Fruit fly (Drosophila melanogaster) whole organism, pupa: ENCODE data around the gene PGAP5.
A peak's percentile ranks its signal among the peaks of the same experiment; 100 is the strongest.

Experiments used
- CG10348 ChIP-seq: fragments of 200-800 bp; sonication (Bioruptor generic); IDR thresholded peaks from 2 replicates; pipeline ENCODE4 v1.3.6; 2022; ENCODE audit warnings: missing biosample characterization, missing genetic modification characterization
- CG12605 ChIP-seq: fragments of 200-800 bp; sonication (Bioruptor generic); IDR thresholded peaks from 2 replicates; pipeline ENCODE4 v1.3.6; 2022; ENCODE audit warnings: missing biosample characterization, missing genetic modification characterization
- CG13204 ChIP-seq: fragments of 200-800 bp; sonication (Bioruptor generic); optimal IDR thresholded peaks from 2 replicates; lab custom pipeline; 2018; ENCODE audit warnings: missing biosample characterization, mild to moderate bottlenecking, missing genetic modification characterization, moderate library complexity
- CG14655 ChIP-seq: fragments of 200-800 bp; sonication (Bioruptor generic); optimal IDR thresholded peaks from 3 replicates; lab custom pipeline; 2017; ENCODE audit warnings: mild to moderate bottlenecking, missing biosample characterization, missing genetic modification reagents, missing genetic modification characterization
- CG15710 ChIP-seq: fragments of 200-800 bp; sonication (Bioruptor generic); optimal IDR thresholded peaks from 2 replicates; lab custom pipeline; 2018; ENCODE audit warnings: missing biosample characterization, mild to moderate bottlenecking, missing genetic modification characterization, moderate library complexity
- CG17806 ChIP-seq: fragments of 200-800 bp; sonication (Bioruptor generic); optimal IDR thresholded peaks from 2 replicates; lab custom pipeline; 2018; ENCODE audit warnings: missing biosample characterization, mild to moderate bottlenecking, missing genetic modification characterization, moderate library complexity
- CG32121 ChIP-seq: fragments of 200-800 bp; sonication (Bioruptor generic); IDR thresholded peaks from 2 replicates; pipeline ENCODE4 v1.3.6; 2022; ENCODE audit warnings: missing biosample characterization, missing genetic modification characterization
- CG34367 ChIP-seq: fragments of 200-800 bp; sonication (Bioruptor generic); optimal IDR thresholded peaks from 2 replicates; lab custom pipeline; 2018; ENCODE audit warnings: missing biosample characterization, mild to moderate bottlenecking, missing genetic modification characterization
- CG4496 ChIP-seq: fragments of 200-800 bp; sonication (Bioruptor generic); IDR thresholded peaks from 3 replicates; pipeline ENCODE4 v1.3.6; 2022; ENCODE audit warnings: missing biosample characterization, missing genetic modification characterization
- CG8159 ChIP-seq: fragments of 200-800 bp; sonication (Bioruptor generic); optimal IDR thresholded peaks from 3 replicates; lab custom pipeline; 2018; ENCODE audit warnings: missing biosample characterization, mild to moderate bottlenecking, missing genetic modification characterization, moderate library complexity
- CG8301 ChIP-seq: fragments of 200-800 bp; sonication (Bioruptor generic); optimal IDR thresholded peaks from 2 replicates; lab custom pipeline; 2018; ENCODE audit warnings: missing biosample characterization, mild to moderate bottlenecking, missing genetic modification characterization
- CG9948 ChIP-seq: fragments of 200-800 bp; sonication (Bioruptor generic); optimal IDR thresholded peaks from 2 replicates; lab custom pipeline; 2018; ENCODE audit warnings: missing biosample characterization, mild to moderate bottlenecking, missing genetic modification characterization, moderate library complexity
- D1 ChIP-seq: fragments of 200-800 bp; sonication (Bioruptor generic); optimal IDR thresholded peaks from 2 replicates; lab custom pipeline; 2018; ENCODE audit warnings: missing biosample characterization, mild to moderate bottlenecking, missing genetic modification characterization, moderate library complexity
- EcR ChIP-seq: fragments of 200-800 bp; sonication (Bioruptor generic); optimal IDR thresholded peaks from 3 replicates; lab custom pipeline; 2019; ENCODE audit warnings: missing biosample characterization, missing genetic modification characterization, mild to moderate bottlenecking, moderate library complexity, missing genetic modification reagents
- Ets98B ChIP-seq: fragments of 200-800 bp; sonication (Bioruptor generic); IDR thresholded peaks from 2 replicates; pipeline ENCODE4 v1.3.6; 2022; ENCODE audit warnings: missing biosample characterization, missing genetic modification characterization
- Pif1A ChIP-seq: fragments of 200-800 bp; sonication (Bioruptor generic); optimal IDR thresholded peaks from 3 replicates; lab custom pipeline; 2016; ENCODE audit warnings: missing biosample characterization, missing genetic modification characterization
- Pif1B ChIP-seq: fragments of 200-800 bp; sonication (Bioruptor generic); optimal IDR thresholded peaks from 3 replicates; lab custom pipeline; 2016; ENCODE audit warnings: missing biosample characterization, missing genetic modification characterization
- Snoo ChIP-seq: fragments of 200-800 bp; sonication (Bioruptor generic); optimal IDR thresholded peaks from 3 replicates; lab custom pipeline; 2017; ENCODE audit warnings: missing biosample characterization, mild to moderate bottlenecking, missing genetic modification characterization, inconsistent platforms
- fd96Ca ChIP-seq: fragments of 200-800 bp; sonication (Bioruptor generic); IDR thresholded peaks from 3 replicates; pipeline ENCODE4 v1.3.6; 2022; ENCODE audit warnings: missing biosample characterization, missing genetic modification characterization
- gl ChIP-seq: fragments of 200-800 bp; sonication (Bioruptor generic); optimal IDR thresholded peaks from 2 replicates; lab custom pipeline; 2018; ENCODE audit warnings: missing biosample characterization, mild to moderate bottlenecking, missing genetic modification characterization
- rn ChIP-seq: fragments of 200-800 bp; sonication (Bioruptor generic); IDR thresholded peaks from 2 replicates; pipeline ENCODE4 v1.3.6; 2022; ENCODE audit warnings: missing biosample characterization, missing genetic modification characterization

PGAP5 gene

dm6 chr2L:8233571-8233970 lies 34.9 kb downstream of the PGAP5 start:
- TF ChIP-seq gl (tag; lab: Kevin White, UChicago) = no peak
- no peak for TF ChIP-seq CG13204 (GFP tag; lab: Kevin White, UChicago)
- TF ChIP-seq CG8159 (tag; lab: Kevin White, UChicago) = peak; percentile 1
- no peak for TF ChIP-seq rn (GFP tag; lab: Robert Waterston, UW)
- no peak for TF ChIP-seq CG12605 (GFP tag; lab: Robert Waterston, UW)
- TF ChIP-seq D1 (tag; lab: Kevin White, UChicago) = no peak
- TF ChIP-seq fd96Ca (GFP tag; lab: Robert Waterston, UW) = no peak
- no peak for TF ChIP-seq CG9948
- no peak for TF ChIP-seq CG17806 (tag; lab: Kevin White, UChicago)
- TF ChIP-seq CG15710 = no peak
- no peak for TF ChIP-seq EcR
- TF ChIP-seq CG8301 (tag; lab: Kevin White, UChicago) = no peak
- no peak for TF ChIP-seq Ets98B (GFP tag; lab: Robert Waterston, UW)
- TF ChIP-seq Snoo (tag; lab: Kevin White, UChicago) = peak; percentile 1
- TF ChIP-seq CG10348 (GFP tag; lab: Robert Waterston, UW) = no peak
- TF ChIP-seq Pif1A = peak; percentile 13

- no peak for TF ChIP-seq D1 (tag; lab: Kevin White, UChicago)
- no peak for TF ChIP-seq CG15710
- TF ChIP-seq CG13204 (GFP tag; lab: Kevin White, UChicago) = no peak
- TF ChIP-seq rn (GFP tag; lab: Robert Waterston, UW) = no peak
- no peak for TF ChIP-seq CG4496 (GFP tag; lab: Robert Waterston, UW)
- no peak for TF ChIP-seq Pif1B (GFP tag; lab: Kevin White, UChicago)
- no peak for TF ChIP-seq CG9948
- no peak for TF ChIP-seq CG32121
- no peak for TF ChIP-seq CG10348 (GFP tag; lab: Robert Waterston, UW)
- no peak for TF ChIP-seq CG8159 (tag; lab: Kevin White, UChicago)
- no peak for TF ChIP-seq CG14655 (GFP tag; lab: Kevin White, UChicago)
- TF ChIP-seq Ets98B (GFP tag; lab: Robert Waterston, UW) = no peak
Measured at dm6 chr2L:8239032-8239650, 40.5 kb downstream of the PGAP5 start.

dm6 chr2L:8239712-8240245 lies 41.1 kb downstream of the PGAP5 start, which contains the start of gene Pvr:
TSS of gene Pvr (minus strand) at chr2L:8239878.
- TF ChIP-seq CG17806 (tag; lab: Kevin White, UChicago) (no peak), D1 (tag; lab: Kevin White, UChicago) (no peak), CG15710 (no peak), CG8159 (tag; lab: Kevin White, UChicago) (no peak)
- TF ChIP-seq, all 21 proteins: peak for 0

dm6 chr2L:8241700-8242099 lies 43.0 kb downstream of the PGAP5 start, which contains the start of gene Spn28F:
TSS of gene Spn28F (minus strand) at chr2L:8241800.
- no peak for TF ChIP-seq CG17806 (tag; lab: Kevin White, UChicago)
- no peak for TF ChIP-seq CG10348 (GFP tag; lab: Robert Waterston, UW)
- TF ChIP-seq CG9948 = no peak
- no peak for TF ChIP-seq Snoo (tag; lab: Kevin White, UChicago)
- no peak for TF ChIP-seq CG32121
- no peak for TF ChIP-seq D1 (tag; lab: Kevin White, UChicago)
- no peak for TF ChIP-seq CG12605 (GFP tag; lab: Robert Waterston, UW)
- TF ChIP-seq CG13204 (GFP tag; lab: Kevin White, UChicago) = no peak
- TF ChIP-seq CG15710 = no peak
- TF ChIP-seq CG8159 (tag; lab: Kevin White, UChicago) = no peak
- no peak for TF ChIP-seq CG4496 (GFP tag; lab: Robert Waterston, UW)
- no peak for TF ChIP-seq gl (tag; lab: Kevin White, UChicago)
- TF ChIP-seq rn (GFP tag; lab: Robert Waterston, UW) = no peak
- TF ChIP-seq fd96Ca (GFP tag; lab: Robert Waterston, UW) = no peak

- no peak for TF ChIP-seq CG8159 (tag; lab: Kevin White, UChicago)
- no peak for TF ChIP-seq CG13204 (GFP tag; lab: Kevin White, UChicago)
- no peak for TF ChIP-seq Snoo (tag; lab: Kevin White, UChicago)
- TF ChIP-seq CG4496 (GFP tag; lab: Robert Waterston, UW) = no peak
- TF ChIP-seq Pif1A = no peak
- no peak for TF ChIP-seq gl (tag; lab: Kevin White, UChicago)
- TF ChIP-seq Ets98B (GFP tag; lab: Robert Waterston, UW) = no peak
- no peak for TF ChIP-seq D1 (tag; lab: Kevin White, UChicago)
- no peak for TF ChIP-seq CG32121
- TF ChIP-seq fd96Ca (GFP tag; lab: Robert Waterston, UW) = no peak
- no peak for TF ChIP-seq rn (GFP tag; lab: Robert Waterston, UW)
- no peak for TF ChIP-seq CG9948
- no peak for TF ChIP-seq EcR
- TF ChIP-seq CG12605 (GFP tag; lab: Robert Waterston, UW) = no peak
- no peak for TF ChIP-seq CG10348 (GFP tag; lab: Robert Waterston, UW)
- no peak for TF ChIP-seq Pif1B (GFP tag; lab: Kevin White, UChicago)
- TF ChIP-seq CG34367 (tag; lab: Kevin White, UChicago) = no peak
- TF ChIP-seq CG14655 (GFP tag; lab: Kevin White, UChicago) = no peak
- no peak for TF ChIP-seq CG15710
- no peak for TF ChIP-seq CG17806 (tag; lab: Kevin White, UChicago)
- TF ChIP-seq, all 21 proteins: peak for 0
Measured at dm6 chr2L:8242186-8242585, 43.5 kb downstream of the PGAP5 start, which contains the start of gene CG14277. TSS of gene CG14277 (plus strand) at chr2L:8242486.
